Worm (Caenorhabditis elegans): Measurements from ENCODE around the gene pde-2.

pde-2 gene

ce11 chrIII:8937571-8937970 is 44.1 kb downstream of the pde-2 start (continued):
- TF ChIP-seq hlh-13 (GFP tag; optimal IDR thresholded peaks at IDR 0.05) (peak; percentile 88), ceh-2 (tag; optimal IDR thresholded peaks at IDR 0.05) (peak; percentile 86), gmeb-2 (tag; optimal IDR thresholded peaks at IDR 0.05) (peak; percentile 89), pag-3 (tag; optimal IDR thresholded peaks at IDR 0.05; ENCODE audit: borderline replicate concordance) (no peak), dmd-4 (tag; optimal IDR thresholded peaks at IDR 0.05; ENCODE audit: borderline replicate concordance) (peak; percentile 84), ceh-30 (tag; optimal IDR thresholded peaks at IDR 0.05) (no peak), K09A11.1 (tag; optimal IDR thresholded peaks at IDR 0.05; ENCODE audit: insufficient read depth) (peak; percentile 72), fkh-10 (GFP tag; optimal IDR thresholded peaks at IDR 0.05) (peak; percentile 33), ets-4 (tag; optimal IDR thresholded peaks at IDR 0.05) (peak; percentile 3), sox-2 (GFP tag; IDR thresholded peaks at IDR 0.05) (peak; percentile 76), pros-1 (tag; optimal IDR thresholded peaks at IDR 0.05) (peak; percentile 3), che-1 (tag; optimal IDR thresholded peaks at IDR 0.05) (peak; percentile 87), pha-4 (tag; optimal IDR thresholded peaks at IDR 0.05) (no peak), ceh-31 (tag; optimal IDR thresholded peaks at IDR 0.05) (peak; percentile 77), ceh-48 (tag; optimal IDR thresholded peaks at IDR 0.05) (peak; percentile 82), elt-4 (tag; optimal IDR thresholded peaks at IDR 0.05) (no peak)

- TF ChIP-seq K09A11.1 (tag; optimal IDR thresholded peaks at IDR 0.05; ENCODE audit: insufficient read depth) (no peak), npax-4 (tag; optimal IDR thresholded peaks at IDR 0.05) (no peak), ttx-3 (tag; optimal IDR thresholded peaks at IDR 0.05) (no peak), hlh-8 (tag; optimal IDR thresholded peaks at IDR 0.05) (no peak), T23F11.4 (GFP tag; optimal IDR thresholded peaks at IDR 0.05) (no peak), nhr-232 (tag; optimal IDR thresholded peaks at IDR 0.05) (no peak), pax-1 (tag; optimal IDR thresholded peaks at IDR 0.05) (no peak), odd-2 (tag; optimal IDR thresholded peaks at IDR 0.05) (no peak), unc-55 (GFP tag; optimal IDR thresholded peaks at IDR 0.05) (no peak)
Measured at ce11 chrIII:8934378-8934777, 47.3 kb downstream of the pde-2 start.

- TF ChIP-seq odd-2 (tag; optimal IDR thresholded peaks at IDR 0.05): no peak
- TF ChIP-seq elt-4 (tag; optimal IDR thresholded peaks at IDR 0.05): no peak
- TF ChIP-seq pha-4 (tag; optimal IDR thresholded peaks at IDR 0.05): no peak
- no peak for TF ChIP-seq unc-55 (GFP tag; optimal IDR thresholded peaks at IDR 0.05)
- no peak for TF ChIP-seq fax-1 (tag; optimal IDR thresholded peaks at IDR 0.05)
- no peak for TF ChIP-seq hlh-8 (tag; optimal IDR thresholded peaks at IDR 0.05)
- no peak for TF ChIP-seq hlh-30 (tag; optimal IDR thresholded peaks at IDR 0.05; ENCODE audit: insufficient read depth)
- no peak for TF ChIP-seq T23F11.4 (GFP tag; optimal IDR thresholded peaks at IDR 0.05)
- no peak for TF ChIP-seq sox-2 (GFP tag; IDR thresholded peaks at IDR 0.05)
- no peak for TF ChIP-seq rnt-1 (tag; optimal IDR thresholded peaks at IDR 0.05)
- TF ChIP-seq ztf-16 (tag; optimal IDR thresholded peaks at IDR 0.05): no peak
- TF ChIP-seq hlh-15 (tag; optimal IDR thresholded peaks at IDR 0.05): no peak
- TF ChIP-seq che-1 (tag; optimal IDR thresholded peaks at IDR 0.05): no peak
- TF ChIP-seq pat-9 (tag; optimal IDR thresholded peaks at IDR 0.05): no peak
- TF ChIP-seq sox-4 (tag; optimal IDR thresholded peaks at IDR 0.05): no peak
- no peak for TF ChIP-seq K09A11.1 (tag; optimal IDR thresholded peaks at IDR 0.05; ENCODE audit: insufficient read depth)
- no peak for TF ChIP-seq ceh-48 (tag; optimal IDR thresholded peaks at IDR 0.05)
- no peak for TF ChIP-seq ets-4 (tag; optimal IDR thresholded peaks at IDR 0.05)
- TF ChIP-seq hlh-13 (GFP tag; optimal IDR thresholded peaks at IDR 0.05): no peak
- no peak for TF ChIP-seq C08G9.2 (tag; optimal IDR thresholded peaks at IDR 0.05)
Measured at ce11 chrIII:8933696-8934095, 48.0 kb downstream of the pde-2 start.

- TF ChIP-seq ceh-45 (GFP tag; IDR thresholded peaks at IDR 0.05) (no peak), ceh-34 (tag; optimal IDR thresholded peaks at IDR 0.05) (peak; percentile 26)
Measured at ce11 chrIII:8929723-8930122, 52.0 kb downstream of the pde-2 start, which contains the start of gene arrd-15. TSS of gene arrd-15 (plus strand) at chrIII:8930023.

ce11 chrIII:8926512-8926911 is 55.2 kb downstream of the pde-2 start:
- TF ChIP-seq pag-3 (tag; optimal IDR thresholded peaks at IDR 0.05; ENCODE audit: borderline replicate concordance): no peak
- TF ChIP-seq unc-55 (GFP tag; optimal IDR thresholded peaks at IDR 0.05): peak; percentile 36
- TF ChIP-seq pha-4 (tag; optimal IDR thresholded peaks at IDR 0.05): no peak
- TF ChIP-seq lin-11 (tag; optimal IDR thresholded peaks at IDR 0.05): no peak
- no peak for TF ChIP-seq fax-1 (tag; optimal IDR thresholded peaks at IDR 0.05)
